Worm (Caenorhabditis elegans): Measurements from ENCODE around the gene C45G9.5.

C45G9.5 gene

DNA sequence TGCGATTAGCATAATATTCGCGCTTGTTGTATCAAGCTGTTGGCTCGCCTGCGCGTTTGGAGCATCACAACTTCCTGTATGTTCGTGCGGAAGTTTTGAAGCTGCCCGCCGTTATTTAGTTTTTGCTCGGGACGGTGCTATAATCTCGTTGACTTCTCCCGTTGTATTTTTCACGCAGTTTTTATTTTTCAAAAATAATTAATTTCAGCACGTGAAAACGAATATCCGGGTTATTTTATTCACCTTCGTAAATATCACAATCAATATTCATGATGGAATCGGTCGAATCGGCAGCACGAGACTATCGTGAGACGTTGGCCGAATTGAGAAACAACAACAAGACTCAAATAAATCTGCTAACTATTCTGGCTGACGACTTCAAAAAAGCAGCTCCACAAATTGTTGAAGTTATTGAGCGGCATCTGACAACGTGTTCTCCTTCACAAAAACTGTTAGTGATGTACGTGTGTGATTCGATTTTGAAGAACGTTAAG, 22.7 kb upstream of the C45G9.5 start (continued):
- TF ChIP-seq Y48G9A.11 (GFP tag; IDR thresholded peaks at IDR 0.05) (peak; percentile 17; the same call in 1 of the 2 replicates), unc-39 (tag; optimal IDR thresholded peaks at IDR 0.05) (no peak), dve-1 (tag; optimal IDR thresholded peaks at IDR 0.05; ENCODE audit: insufficient read depth) (peak; percentile 27), lin-15B (tag; optimal IDR thresholded peaks at IDR 0.05) (no peak), pha-4 (GFP tag; IDR thresholded peaks at IDR 0.05) (peak; percentile 72), pha-4 (tag; optimal IDR thresholded peaks at IDR 0.05) (no peak), zfp-2 (tag; optimal IDR thresholded peaks at IDR 0.05) (no peak), madf-5 (GFP tag; IDR thresholded peaks at IDR 0.05) (no peak), Y105C5A.15 (GFP tag; IDR thresholded peaks at IDR 0.05) (no peak), zfp-3 (GFP tag; conservative IDR thresholded peaks at IDR 0.05) (peak; percentile 82), ama-1 (optimal IDR thresholded peaks at IDR 0.05) (peak; percentile 80), skn-1 (tag; optimal IDR thresholded peaks at IDR 0.05) (no peak), rbr-2 (tag; optimal IDR thresholded peaks at IDR 0.05) (peak; percentile 46), lim-7 (GFP tag; IDR thresholded peaks at IDR 0.05) (no peak), aha-1 (tag) (peak; percentile 80), hlh-11 (tag; optimal IDR thresholded peaks at IDR 0.05) (peak; percentile 15), T26A8.4 (GFP tag; IDR thresholded peaks at IDR 0.05) (peak; percentile 60), spr-3 (GFP tag; optimal IDR thresholded peaks at IDR 0.05) (no peak), lin-39 (tag; optimal IDR thresholded peaks at IDR 0.05) (no peak), daf-12 (tag; optimal IDR thresholded peaks at IDR 0.05) (no peak), spr-1 (tag; optimal IDR thresholded peaks at IDR 0.05) (peak; percentile 29), fkh-10 (GFP tag; optimal IDR thresholded peaks at IDR 0.05) (no peak), lir-3 (tag; optimal IDR thresholded peaks at IDR 0.05) (no peak), snpc-1.2 (GFP tag; IDR thresholded peaks at IDR 0.05) (peak; percentile 41; the same call in 1 of the 2 replicates), dmd-9 (GFP tag; IDR thresholded peaks at IDR 0.05) (no peak), mes-2 (tag; optimal IDR thresholded peaks at IDR 0.05; ENCODE audit: poor library complexity, severe bottlenecking) (no peak), nhr-48 (tag; optimal IDR thresholded peaks at IDR 0.05) (no peak), egl-27 (tag; optimal IDR thresholded peaks at IDR 0.05) (no peak), nhr-77 (tag; optimal IDR thresholded peaks at IDR 0.05) (no peak), jun-1 (tag; optimal IDR thresholded peaks at IDR 0.05) (peak; percentile 8), nhr-10 (tag; optimal IDR thresholded peaks at IDR 0.05) (no peak), ctbp-1 (GFP tag; IDR thresholded peaks at IDR 0.05) (0 out of 2 replicates have a peak, but pooled peaks have one; percentile 8), saeg-2 (GFP tag; IDR thresholded peaks at IDR 0.05) (no peak), tra-1 (GFP tag; IDR thresholded peaks at IDR 0.05) (0 out of 2 replicates have a peak, but pooled peaks have one; percentile 13), R02D3.7 (tag; optimal IDR thresholded peaks at IDR 0.05) (no peak), F44E2.7 (GFP tag; IDR thresholded peaks at IDR 0.05) (no peak), mep-1 (tag; optimal IDR thresholded peaks at IDR 0.05) (peak; percentile 53), dmd-8 (GFP tag; IDR thresholded peaks at IDR 0.05) (no peak), ZK337.2 (GFP tag; IDR thresholded peaks at IDR 0.05) (0 out of 2 replicates have a peak, but pooled peaks have one; percentile 26), nhr-111 (GFP tag; optimal IDR thresholded peaks at IDR 0.05) (no peak), dpl-1 (GFP tag; optimal IDR thresholded peaks at IDR 0.05) (peak; percentile 20), T20F7.1 (GFP tag; optimal IDR thresholded peaks at IDR 0.05) (peak; percentile 62), ztf-11 (tag; optimal IDR thresholded peaks at IDR 0.05) (no peak), sdz-12 (GFP tag; optimal IDR thresholded peaks at IDR 0.05) (peak; percentile 41), nhr-42 (GFP tag; IDR thresholded peaks at IDR 0.05) (no peak), ceh-62 (tag; optimal IDR thresholded peaks at IDR 0.05) (no peak), duxl-1 (tag; optimal IDR thresholded peaks at IDR 0.05; ENCODE audit: poor library complexity) (no peak), snpc-4 (tag; optimal IDR thresholded peaks at IDR 0.05) (no peak), lsy-2 (tag; optimal IDR thresholded peaks at IDR 0.05) (peak in 1 of 2 experiments; percentile 55), daf-8 (GFP tag; IDR thresholded peaks at IDR 0.05) (no peak), nhr-102 (tag; optimal IDR thresholded peaks at IDR 0.05) (peak; percentile 53), ZK546.5 (tag; optimal IDR thresholded peaks at IDR 0.05) (no peak)
